Fruit fly (Drosophila melanogaster) whole organism, embryonic: ENCODE measurements around the gene CG18662.

Source experiments
- CG14441 ChIP-seq: fragments of 200-800 bp; sonication (Bioruptor generic); IDR thresholded peaks from 2 replicates; pipeline ENCODE4 v1.3.6; 2022; ENCODE audit warnings: missing biosample characterization, missing genetic modification characterization
- CG2129 ChIP-seq: fragments of 200-800 bp; sonication (Bioruptor generic); IDR thresholded peaks from 2 replicates; pipeline ENCODE4 v1.3.6; 2022; ENCODE audit warnings: missing biosample characterization, missing genetic modification characterization; ENCODE audit not compliant: partially characterized antibody
- CG2202 ChIP-seq: fragments of 200-800 bp; sonication (Bioruptor generic); optimal IDR thresholded peaks from 2 replicates; lab custom pipeline; 2018; ENCODE audit warnings: missing biosample characterization, mild to moderate bottlenecking, missing genetic modification characterization
- Dp ChIP-seq: fragments of 200-800 bp; sonication (Bioruptor generic); optimal IDR thresholded peaks from 2 replicates; lab custom pipeline; 2018; ENCODE audit warnings: missing biosample characterization, mild to moderate bottlenecking, missing genetic modification characterization, moderate library complexity
- Fer2 ChIP-seq: fragments of 200-800 bp; sonication (Bioruptor generic); optimal IDR thresholded peaks from 2 replicates; lab custom pipeline; 2018; ENCODE audit warnings: missing biosample characterization, mild to moderate bottlenecking, missing genetic modification characterization, moderate library complexity
- grau ChIP-seq: fragments of 200-800 bp; optimal IDR thresholded peaks from 3 replicates; lab custom pipeline; 2019; ENCODE audit warnings: missing biosample characterization, mild to moderate bottlenecking, missing genetic modification characterization, moderate library complexity
- lab ChIP-seq: fragments of 200-800 bp; sonication (Bioruptor generic); optimal IDR thresholded peaks from 3 replicates; lab custom pipeline; 2017; ENCODE audit warnings: missing biosample characterization, missing genetic modification characterization, mild to moderate bottlenecking, moderate library complexity, missing genetic modification reagents
- pfk ChIP-seq: fragments of 200-800 bp; sonication (Bioruptor generic); optimal IDR thresholded peaks from 2 replicates; lab custom pipeline; 2018; ENCODE audit warnings: missing biosample characterization, mild to moderate bottlenecking, missing genetic modification characterization, moderate library complexity
- stc ChIP-seq: fragments of 200-800 bp; sonication (Bioruptor generic); IDR thresholded peaks from 2 replicates; pipeline ENCODE4 v1.3.6; 2022; ENCODE audit warnings: missing biosample characterization, missing genetic modification characterization
- tll ChIP-seq, 2 experiments: fragments of 200-800 bp in 1 of 2; fragments of >200 bp in 1 of 2; sonication (Bioruptor generic) in 1 of 2; optimal IDR thresholded peaks; 2 replicates each; lab custom pipeline; 2017 to 2019; ENCODE audit warnings: missing biosample characterization in 2 of 2, missing genetic modification characterization in 2 of 2, mild to moderate bottlenecking in 1 of 2, moderate library complexity in 1 of 2

- TF ChIP-seq CG14441 (GFP tag; lab: Robert Waterston, UW): no peak
- TF ChIP-seq Dp (GFP tag; lab: Kevin White, UChicago): no peak
- no peak for TF ChIP-seq pfk (GFP tag; lab: Kevin White, UChicago)
- no peak for TF ChIP-seq tll (GFP tag; optimal IDR thresholded peaks at IDR 0.05; lab: Kevin White, UChicago)
- TF ChIP-seq Fer2 (tag; lab: Kevin White, UChicago): no peak
- no peak for TF ChIP-seq stc (GFP tag; lab: Robert Waterston, UW)
- TF ChIP-seq grau (tag; lab: Kevin White, UChicago): no peak
- TF ChIP-seq CG2129 (GFP tag; lab: Robert Waterston, UW): no peak
- TF ChIP-seq CG2202 (tag; lab: Kevin White, UChicago): no peak
- TF ChIP-seq lab (GFP tag; lab: Kevin White, UChicago): no peak
Observed at dm6 chr2L:8940680-8941079, 39.8 kb upstream of the CG18662 start.
